5 worm cellular contexts compared by ENCODE assay signal in the genomic region with DNA sequence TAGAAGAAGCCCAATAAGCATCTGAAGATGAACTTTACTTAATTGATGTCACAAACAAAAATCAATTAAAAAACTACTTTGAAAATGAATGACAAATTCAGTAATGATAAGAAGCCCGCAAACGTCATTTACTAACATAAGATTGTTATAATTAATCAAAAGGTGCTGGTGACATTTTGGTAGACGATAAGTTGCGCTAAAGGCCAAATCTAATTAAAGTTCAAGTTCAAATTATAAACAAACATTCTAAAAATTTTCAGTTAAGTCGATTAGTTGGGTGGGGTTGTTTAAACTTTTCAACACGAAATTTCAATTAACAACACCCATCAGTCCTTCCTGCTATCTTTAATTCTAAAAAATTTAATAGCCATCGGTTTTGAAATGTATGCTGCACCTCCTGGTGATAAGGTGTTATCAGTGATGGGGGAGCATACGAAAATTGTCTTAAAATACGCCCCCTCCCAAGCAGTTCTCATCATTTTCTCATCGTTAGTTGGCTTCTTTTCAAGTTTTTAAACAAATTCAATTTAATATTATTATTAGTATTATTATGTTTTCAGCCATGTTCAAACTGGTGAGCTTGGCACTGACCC.
TF ChIP-seq lines count a peak whose summit lies in the region.

A gene (minus strand): TSS at position 51 of the 593 bp plus-strand sequence.
A gene (plus strand): TSS at position 561 of the 593 bp plus-strand sequence.

TF ChIP-seq in whole organism, L1 larva, 84 proteins besides CTCF, POLR2A, EP300 and RAD21:
- TF ChIP-seq pqm-1 (tag; optimal IDR thresholded peaks at IDR 0.05; lab: Kevin White, UChicago) = peak; percentile 35
- no peak for TF ChIP-seq lin-35 (GFP tag; optimal IDR thresholded peaks at IDR 0.05; lab: Kevin White, UChicago)
- TF ChIP-seq fkh-10 (GFP tag; optimal IDR thresholded peaks at IDR 0.05; lab: Kevin White, UChicago) = no peak
- TF ChIP-seq zag-1 (tag; optimal IDR thresholded peaks at IDR 0.05; lab: Kevin White, UChicago) = no peak
- TF ChIP-seq nhr-237 (tag; optimal IDR thresholded peaks at IDR 0.05; lab: Kevin White, UChicago) = no peak
- TF ChIP-seq mef-2 (tag; optimal IDR thresholded peaks at IDR 0.05; lab: Kevin White, UChicago) = no peak
- no peak for TF ChIP-seq lin-15B (tag; optimal IDR thresholded peaks at IDR 0.05; lab: Kevin White, UChicago)
- peak; percentile 81 for TF ChIP-seq elt-2 (tag; optimal IDR thresholded peaks at IDR 0.05; lab: Kevin White, UChicago)
- TF ChIP-seq unc-98 (GFP tag; IDR thresholded peaks at IDR 0.05; lab: Robert Waterston, UW) = no peak
- TF ChIP-seq grh-1 (GFP tag; IDR thresholded peaks at IDR 0.05; lab: Robert Waterston, UW) = no peak
- no peak for TF ChIP-seq ceh-90 (tag; optimal IDR thresholded peaks at IDR 0.05; lab: Kevin White, UChicago)
- peak; percentile 55 for TF ChIP-seq tlp-1 (tag; optimal IDR thresholded peaks at IDR 0.05; lab: Kevin White, UChicago)
- TF ChIP-seq pax-3 (tag; optimal IDR thresholded peaks at IDR 0.05; lab: Kevin White, UChicago) = peak; percentile 21

TF ChIP-seq in whole organism, L2 larva, 48 proteins besides CTCF, POLR2A, EP300 and RAD21:
- no peak for TF ChIP-seq unc-39 (tag; optimal IDR thresholded peaks at IDR 0.05; lab: Kevin White, UChicago)
- no peak for TF ChIP-seq nhr-77 (tag; optimal IDR thresholded peaks at IDR 0.05; lab: Kevin White, UChicago)
- TF ChIP-seq skn-1 (tag; optimal IDR thresholded peaks at IDR 0.05; lab: Kevin White, UChicago) = peak; percentile 29
- TF ChIP-seq crh-2 (tag; optimal IDR thresholded peaks at IDR 0.05; lab: Kevin White, UChicago) = peak; percentile 30
- no peak for TF ChIP-seq aly-2 (tag; optimal IDR thresholded peaks at IDR 0.05; lab: Kevin White, UChicago)
- peak; percentile 93 for TF ChIP-seq fos-1 (tag; optimal IDR thresholded peaks at IDR 0.05; lab: Kevin White, UChicago)

TF ChIP-seq in whole organism, L3 larva, 47 proteins besides CTCF, POLR2A, EP300 and RAD21:
- TF ChIP-seq eor-1 (tag; optimal IDR thresholded peaks at IDR 0.05; lab: Kevin White, UChicago) (no peak), ceh-82 (tag; optimal IDR thresholded peaks at IDR 0.05; lab: Kevin White, UChicago) (no peak), elt-1 (tag; optimal IDR thresholded peaks at IDR 0.05; lab: Kevin White, UChicago) (no peak), ztf-11 (tag; optimal IDR thresholded peaks at IDR 0.05; lab: Kevin White, UChicago) (no peak), pha-4 (tag; optimal IDR thresholded peaks at IDR 0.05; lab: Kevin White, UChicago) (peak; percentile 39), nhr-25 (tag; optimal IDR thresholded peaks at IDR 0.05; lab: Kevin White, UChicago) (no peak), ama-1 (optimal IDR thresholded peaks at IDR 0.05; lab: Kevin White, UChicago) (no peak), pqm-1 (tag; optimal IDR thresholded peaks at IDR 0.05; lab: Kevin White, UChicago) (peak; percentile 72), elt-2 (tag; optimal IDR thresholded peaks at IDR 0.05; lab: Kevin White, UChicago) (peak; percentile 96), jun-1 (tag; optimal IDR thresholded peaks at IDR 0.05; lab: Kevin White, UChicago) (peak; percentile 30), nhr-28 (tag; optimal IDR thresholded peaks at IDR 0.05; lab: Kevin White, UChicago) (no peak)
TF ChIP-seq in whole organism, L3 larva: peak in this region for 4.

TF ChIP-seq in whole organism, L4 larva, 104 proteins besides CTCF, POLR2A, EP300 and RAD21:
- TF ChIP-seq dve-1 (tag; optimal IDR thresholded peaks at IDR 0.05; lab: Kevin White, UChicago; ENCODE audit: insufficient read depth) (peak; percentile 64), hlh-11 (tag; optimal IDR thresholded peaks at IDR 0.05; lab: Kevin White, UChicago) (peak; percentile 41), dmd-6 (GFP tag; IDR thresholded peaks at IDR 0.05; lab: Robert Waterston, UW) (peak; percentile 61), pqm-1 (tag; optimal IDR thresholded peaks at IDR 0.05; lab: Kevin White, UChicago) (peak; percentile 95), nhr-28 (tag; optimal IDR thresholded peaks at IDR 0.05; lab: Kevin White, UChicago) (peak; percentile 73), daf-16 (GFP tag; optimal IDR thresholded peaks at IDR 0.05; lab: Kevin White, UChicago) (no peak), daf-16 (tag; optimal IDR thresholded peaks at IDR 0.05; lab: Kevin White, UChicago) (peak; percentile 69), attf-4 (tag; optimal IDR thresholded peaks at IDR 0.05; lab: Kevin White, UChicago) (no peak), lin-15B (tag; optimal IDR thresholded peaks at IDR 0.05; lab: Kevin White, UChicago) (no peak), php-3 (GFP tag; IDR thresholded peaks at IDR 0.05; lab: Robert Waterston, UW) (peak; percentile 56), lin-1 (GFP tag; IDR thresholded peaks at IDR 0.05; lab: Robert Waterston, UW) (no peak)

TF ChIP-seq in whole organism, young adult, 124 proteins besides CTCF, POLR2A, EP300 and RAD21:
- peak; percentile 70 for TF ChIP-seq nhr-80 (tag; optimal IDR thresholded peaks at IDR 0.05; lab: Kevin White, UChicago)
- TF ChIP-seq F39B2.1 (GFP tag; IDR thresholded peaks at IDR 0.05; lab: Robert Waterston, UW) = no peak
